Fruit fly (Drosophila melanogaster): Measurements from ENCODE around the gene ogre.

ogre gene

dm6 chrX:7004101-7004700 lies 13.1 kb upstream of the ogre start:
- no peak for TF ChIP-seq ato (GFP tag; IDR thresholded peaks at IDR 0.05; ENCODE audit: partially characterized antibody)
- peak; percentile 71 for TF ChIP-seq Jarid2 (GFP tag; optimal IDR thresholded peaks at IDR 0.05)
- TF ChIP-seq Dek (tag; optimal IDR thresholded peaks at IDR 0.05) = peak; percentile 43
- peak; percentile 88 for TF ChIP-seq zfh1 (GFP tag; IDR thresholded peaks at IDR 0.05)
- TF ChIP-seq usp (GFP tag; optimal IDR thresholded peaks at IDR 0.05) = no peak
- TF ChIP-seq caup (GFP tag; optimal IDR thresholded peaks at IDR 0.05; ENCODE audit: severe bottlenecking) = peak; percentile 84
- TF ChIP-seq tna (GFP tag; IDR thresholded peaks at IDR 0.05; ENCODE audit: partially characterized antibody) = no peak
- TF ChIP-seq GATAe (GFP tag; conservative IDR thresholded peaks at IDR 0.05) = no peak
- peak; percentile 21 for TF ChIP-seq CG30020 (tag; optimal IDR thresholded peaks at IDR 0.05)
- peak; percentile 68 for TF ChIP-seq jumu (GFP tag; optimal IDR thresholded peaks at IDR 0.05)
- TF ChIP-seq fd96Cb (tag; optimal IDR thresholded peaks at IDR 0.05) = peak; percentile 56
- peak; percentile 99 for TF ChIP-seq sens (GFP tag)
- peak; percentile 44 for TF ChIP-seq CG9817 (tag; optimal IDR thresholded peaks at IDR 0.05)
- peak; percentile 54 for TF ChIP-seq CG4282 (GFP tag; optimal IDR thresholded peaks at IDR 0.05)
- peak; percentile 30 for TF ChIP-seq NfI (GFP tag; optimal IDR thresholded peaks at IDR 0.05)
- TF ChIP-seq ab (GFP tag; optimal IDR thresholded peaks at IDR 0.05) = no peak
- TF ChIP-seq Awh (GFP tag; IDR thresholded peaks at IDR 0.05) = peak; percentile 90
- no peak for TF ChIP-seq zf30C (GFP tag; optimal IDR thresholded peaks at IDR 0.05)
- TF ChIP-seq CoRest (tag; optimal IDR thresholded peaks at IDR 0.05) = peak; percentile 78
- TF ChIP-seq chm (GFP tag; IDR thresholded peaks at IDR 0.05) = peak; percentile 96; the same call in 1 of the 2 replicates
- peak; percentile 76 for TF ChIP-seq Antp (GFP tag; optimal IDR thresholded peaks at IDR 0.05)
- no peak for TF ChIP-seq vnd (GFP tag; IDR thresholded peaks at IDR 0.05; ENCODE audit: partially characterized antibody)
- peak; percentile 23 for TF ChIP-seq luna (GFP tag; optimal IDR thresholded peaks at IDR 0.05)
- TF ChIP-seq HHEX (GFP tag; optimal IDR thresholded peaks at IDR 0.05) = peak; percentile 86
- TF ChIP-seq CG11723 (GFP tag; optimal IDR thresholded peaks at IDR 0.05) = peak; percentile 84
- peak; percentile 53 for TF ChIP-seq CG11504 (tag; optimal IDR thresholded peaks at IDR 0.05)
- TF ChIP-seq ac (GFP tag; optimal IDR thresholded peaks at IDR 0.05) = peak; percentile 98
- no peak for TF ChIP-seq aop (GFP tag; IDR thresholded peaks at IDR 0.05)
- no peak for TF ChIP-seq CG14667 (GFP tag; IDR thresholded peaks at IDR 0.05)
- peak; percentile 29; the same call in 1 of the 2 replicates for TF ChIP-seq lmd (GFP tag; IDR thresholded peaks at IDR 0.05)
- TF ChIP-seq emc (GFP tag; optimal IDR thresholded peaks at IDR 0.05) = peak; percentile 20
- peak; percentile 40; the same call in 1 of the 3 replicates for TF ChIP-seq CG14050 (GFP tag; IDR thresholded peaks at IDR 0.05)
- peak; percentile 90 for TF ChIP-seq Side (GFP tag; optimal IDR thresholded peaks at IDR 0.05)
- TF ChIP-seq Ada2b (GFP tag; IDR thresholded peaks at IDR 0.05) = no peak
- peak; percentile 58 for TF ChIP-seq CG4404 (GFP tag; IDR thresholded peaks at IDR 0.05)
- no peak for TF ChIP-seq unc-4 (GFP tag; IDR thresholded peaks at IDR 0.05; ENCODE audit: partially characterized antibody)
- TF ChIP-seq peb (GFP tag; IDR thresholded peaks at IDR 0.05) = peak; percentile 50; the same call in 1 of the 2 replicates
- TF ChIP-seq CG6813 (GFP tag; optimal IDR thresholded peaks at IDR 0.05) = peak; percentile 96
- no peak for TF ChIP-seq CG7357 (GFP tag; IDR thresholded peaks at IDR 0.05)
- peak; percentile 23 to 69 for TF ChIP-seq insv (GFP tag; optimal IDR thresholded peaks at IDR 0.05)
- peak; percentile 79 for TF ChIP-seq CG4328 (GFP tag; optimal IDR thresholded peaks at IDR 0.05)
- TF ChIP-seq Ravus (GFP tag; IDR thresholded peaks at IDR 0.05) = no peak; the same call in 1 of the 2 replicates
- no peak for TF ChIP-seq nerfin-2 (GFP tag; IDR thresholded peaks at IDR 0.05; ENCODE audit: partially characterized antibody)
- TF ChIP-seq CG6689 (GFP tag; IDR thresholded peaks at IDR 0.05) = peak; percentile 68
- TF ChIP-seq Hmr (GFP tag; optimal IDR thresholded peaks at IDR 0.05) = peak; percentile 87
- 0 out of 2 replicates have a peak, but pooled peaks have one; percentile 7 for TF ChIP-seq dimm (GFP tag; IDR thresholded peaks at IDR 0.05)
- TF ChIP-seq wek (GFP tag; optimal IDR thresholded peaks at IDR 0.05) = peak; percentile 91
- TF ChIP-seq CG2712 (tag; optimal IDR thresholded peaks at IDR 0.05) = peak; percentile 79
- peak; percentile 83 for TF ChIP-seq CG17359 (tag; optimal IDR thresholded peaks at IDR 0.05)

Measured in whole organism, embryonic.